Fruit fly (Drosophila melanogaster) whole organism, embryonic: ENCODE measurements around the gene CG43116.
A peak's percentile ranks its signal among the peaks of the same experiment; 100 is the strongest.

Experiments
- Awh ChIP-seq: fragments of 200-800 bp; sonication (Bioruptor generic); IDR thresholded peaks from 2 replicates; pipeline ENCODE4, ENCODE4 v1.3.6; 2022; ENCODE audit warnings: missing biosample characterization, missing genetic modification characterization
- Blimp-1 ChIP-seq: fragments of 200-800 bp; sonication (Bioruptor generic); optimal IDR thresholded peaks from 3 replicates; lab custom pipeline; 2018; ENCODE audit warnings: missing biosample characterization, missing genetic modification characterization, mild to moderate bottlenecking, moderate library complexity, missing genetic modification reagents
- C15 ChIP-seq: fragments of 200-800 bp; sonication (Bioruptor generic); IDR thresholded peaks from 3 replicates; pipeline ENCODE4 v1.3.6; 2022; ENCODE audit warnings: missing biosample characterization, missing genetic modification characterization
- CG10147 ChIP-seq: fragments of 200-800 bp; sonication (Bioruptor generic); optimal IDR thresholded peaks from 2 replicates; lab custom pipeline; 2019; ENCODE audit warnings: missing biosample characterization, mild to moderate bottlenecking, missing genetic modification characterization, moderate library complexity
- CG11247 ChIP-seq: fragments of 200-800 bp; sonication (Bioruptor generic); IDR thresholded peaks from 2 replicates; pipeline ENCODE4 v1.3.6; 2022; ENCODE audit warnings: missing biosample characterization, missing genetic modification characterization
- CG12155 ChIP-seq: fragments of 200-800 bp; sonication (Bioruptor generic); optimal IDR thresholded peaks from 3 replicates; lab custom pipeline; 2016; ENCODE audit warnings: missing biosample characterization, missing genetic modification characterization
- CG13296 ChIP-seq: fragments of 200-800 bp; sonication (Bioruptor generic); optimal IDR thresholded peaks from 3 replicates; lab custom pipeline; 2018; ENCODE audit warnings: missing biosample characterization, mild to moderate bottlenecking, missing genetic modification characterization
- CG14667 ChIP-seq: fragments of 200-800 bp; sonication (Bioruptor generic); IDR thresholded peaks from 2 replicates; pipeline ENCODE4 v1.3.6; 2022; ENCODE audit warnings: missing biosample characterization, missing genetic modification characterization
- CG1647 ChIP-seq: fragments of 200-800 bp; sonication (Bioruptor generic); optimal IDR thresholded peaks from 3 replicates; lab custom pipeline; 2016; ENCODE audit warnings: missing biosample characterization, missing genetic modification characterization
- CG17328 ChIP-seq: fragments of 200-800 bp; sonication (Bioruptor generic); IDR thresholded peaks from 2 replicates; pipeline ENCODE4 v1.3.6; 2022; ENCODE audit warnings: missing biosample characterization, missing genetic modification characterization
- CG17612 ChIP-seq: fragments of 200-800 bp; sonication (Bioruptor generic); IDR thresholded peaks from 2 replicates; pipeline ENCODE4 v1.3.6; 2022; ENCODE audit warnings: missing biosample characterization, missing genetic modification characterization
- CG33213 ChIP-seq: fragments of 200-800 bp; sonication (Bioruptor generic); optimal IDR thresholded peaks from 3 replicates; lab custom pipeline; 2016; ENCODE audit warnings: missing biosample characterization, missing genetic modification characterization
- CG3847 ChIP-seq: fragments of 200-800 bp; sonication (Bioruptor generic); IDR thresholded peaks from 2 replicates; pipeline ENCODE4 v1.3.6; 2022; ENCODE audit warnings: missing biosample characterization, missing genetic modification characterization
- CG5953 ChIP-seq: fragments of 200-800 bp; sonication (Bioruptor generic); IDR thresholded peaks from 2 replicates; pipeline ENCODE4 v1.3.6; 2022; ENCODE audit warnings: missing biosample characterization, missing genetic modification characterization
- CG6175 ChIP-seq: fragments of 200-800 bp; sonication (Bioruptor generic); IDR thresholded peaks from 3 replicates; pipeline ENCODE4 v1.3.6; 2022; ENCODE audit warnings: missing biosample characterization, missing genetic modification characterization
- CG6765 ChIP-seq: fragments of 200-800 bp; sonication (Bioruptor generic); optimal IDR thresholded peaks from 3 replicates; lab custom pipeline; 2017; ENCODE audit warnings: missing biosample characterization, mild to moderate bottlenecking, missing genetic modification characterization
- CG6813 ChIP-seq: fragments of 200-800 bp; sonication (Bioruptor generic); optimal IDR thresholded peaks from 2 replicates; lab custom pipeline; 2017; ENCODE audit warnings: missing biosample characterization, missing genetic modification characterization, mild to moderate bottlenecking, moderate library complexity, missing genetic modification reagents
- CG6854 ChIP-seq: fragments of 200-800 bp; sonication (Bioruptor generic); optimal IDR thresholded peaks from 3 replicates; lab custom pipeline; 2017; ENCODE audit warnings: missing biosample characterization, mild to moderate bottlenecking, missing genetic modification characterization
- CG7839 ChIP-seq: fragments of 200-800 bp; sonication (Bioruptor generic); optimal IDR thresholded peaks from 3 replicates; lab custom pipeline; 2018; ENCODE audit warnings: missing biosample characterization, mild to moderate bottlenecking, missing genetic modification characterization, moderate library complexity
- CG8359 ChIP-seq: fragments of 200-800 bp; sonication (Bioruptor generic); optimal IDR thresholded peaks from 2 replicates; lab custom pipeline; 2017; ENCODE audit warnings: missing biosample characterization, mild to moderate bottlenecking, missing genetic modification characterization, borderline replicate concordance
- Dbx ChIP-seq: fragments of 200-800 bp; sonication (Bioruptor generic); IDR thresholded peaks from 3 replicates; pipeline ENCODE4 v1.3.6; 2022; ENCODE audit warnings: missing biosample characterization, missing genetic modification characterization
- Dp ChIP-seq: fragments of 200-800 bp; sonication (Bioruptor generic); optimal IDR thresholded peaks from 2 replicates; lab custom pipeline; 2018; ENCODE audit warnings: missing biosample characterization, mild to moderate bottlenecking, missing genetic modification characterization, moderate library complexity
- Eip74EF ChIP-seq, 2 experiments: fragments of 200-800 bp in 1 of 2; fragments of >200 bp in 1 of 2; sonication (Bioruptor generic) in 1 of 2; optimal IDR thresholded peaks; 2 replicates each; lab custom pipeline; 2017 to 2019; ENCODE audit warnings: missing biosample characterization in 2 of 2, missing genetic modification characterization in 2 of 2, mild to moderate bottlenecking in 1 of 2, moderate library complexity in 1 of 2
- Hmr ChIP-seq: fragments of 200-800 bp; sonication (Bioruptor generic); optimal IDR thresholded peaks from 3 replicates; lab custom pipeline; 2017; ENCODE audit warnings: mild to moderate bottlenecking, missing biosample characterization, missing genetic modification reagents, missing genetic modification characterization
- Kr ChIP-seq: fragments of 200-800 bp; sonication (Bioruptor generic); optimal IDR thresholded peaks from 2 replicates; lab custom pipeline; 2017; ENCODE audit warnings: missing biosample characterization, mild to moderate bottlenecking, missing genetic modification characterization
- Lpt ChIP-seq: fragments of >200 bp; optimal IDR thresholded peaks from 2 replicates; lab custom pipeline; 2018; ENCODE audit warnings: missing biosample characterization, missing genetic modification characterization
- NC2β ChIP-seq: fragments of 200-800 bp; sonication (Bioruptor generic); optimal IDR thresholded peaks from 2 replicates; lab custom pipeline; 2016; ENCODE audit warnings: missing biosample characterization, missing genetic modification characterization
- Oli ChIP-seq: fragments of 200-800 bp; sonication (Bioruptor generic); optimal IDR thresholded peaks from 2 replicates; lab custom pipeline; 2018; ENCODE audit warnings: missing biosample characterization, mild to moderate bottlenecking, missing genetic modification characterization, moderate library complexity
- Stat92E ChIP-seq, 3 experiments: fragments of >200 bp in 2 of 3; fragments of 200-800 bp in 1 of 3; sonication (Bioruptor generic) in 1 of 3; optimal IDR thresholded peaks; 2 replicates each; lab custom pipeline; 2017 to 2019; ENCODE audit warnings: missing biosample characterization in 3 of 3, missing genetic modification characterization in 3 of 3, mild to moderate bottlenecking in 1 of 3, moderate library complexity in 1 of 3
- amos ChIP-seq: fragments of 200-800 bp; sonication (Bioruptor generic); IDR thresholded peaks from 2 replicates; pipeline ENCODE4 v1.3.6; 2022; ENCODE audit warnings: missing biosample characterization, missing genetic modification characterization; ENCODE audit not compliant: partially characterized antibody
- bowl ChIP-seq: fragments of 200-800 bp; sonication (Bioruptor generic); IDR thresholded peaks from 2 replicates; pipeline ENCODE4 v1.3.6; 2022; ENCODE audit warnings: missing biosample characterization, missing genetic modification characterization
- btn ChIP-seq: fragments of 200-800 bp; sonication (Bioruptor generic); optimal IDR thresholded peaks from 2 replicates; lab custom pipeline; 2016; ENCODE audit warnings: missing biosample characterization, missing genetic modification characterization
- cato ChIP-seq: fragments of 200-800 bp; sonication (Bioruptor generic); optimal IDR thresholded peaks from 2 replicates; lab custom pipeline; 2016; ENCODE audit warnings: missing biosample characterization, missing genetic modification characterization, borderline replicate concordance
- chn ChIP-seq: fragments of 200-800 bp; sonication (Bioruptor generic); optimal IDR thresholded peaks from 2 replicates; lab custom pipeline; 2016; ENCODE audit warnings: missing biosample characterization, missing genetic modification characterization
- croc ChIP-seq: fragments of 200-800 bp; sonication (Bioruptor generic); conservative IDR thresholded peaks from 3 replicates; pipeline ENCODE4 v1.3.6; 2022; ENCODE audit warnings: missing biosample characterization, missing genetic modification characterization
- cwo ChIP-seq: fragments of 200-800 bp; sonication (Bioruptor generic); optimal IDR thresholded peaks from 3 replicates; lab custom pipeline; 2017; ENCODE audit warnings: missing biosample characterization, missing genetic modification characterization, mild to moderate bottlenecking, moderate library complexity, missing genetic modification reagents
- fu2 ChIP-seq: fragments of 200-800 bp; sonication (Bioruptor generic); optimal IDR thresholded peaks from 2 replicates; lab custom pipeline; 2016; ENCODE audit warnings: missing biosample characterization, missing genetic modification characterization
- gro ChIP-seq: fragments of 200-800 bp; sonication (Bioruptor generic); optimal IDR thresholded peaks from 2 replicates; lab custom pipeline; 2016; ENCODE audit warnings: missing biosample characterization, missing genetic modification characterization
- hbn ChIP-seq: fragments of 200-800 bp; sonication (Bioruptor generic); IDR thresholded peaks from 2 replicates; pipeline ENCODE4 v1.3.6; 2022; ENCODE audit warnings: missing biosample characterization, missing genetic modification characterization; ENCODE audit not compliant: partially characterized antibody
- hkb ChIP-seq, 2 experiments: fragments of 200-800 bp in 1 of 2; fragments of >200 bp in 1 of 2; sonication (Bioruptor generic) in 1 of 2; IDR thresholded peaks in 1 of 2; optimal IDR thresholded peaks in 1 of 2; 2 replicates each; pipeline versions ENCODE4 v1.3.6 to Lab custom; 2017 to 2022; ENCODE audit warnings: missing biosample characterization in 1 of 2, missing genetic modification characterization in 1 of 2
- lov ChIP-seq, 2 experiments: fragments of 200-800 bp in 1 of 2; fragments of >200 bp in 1 of 2; sonication (Bioruptor generic) in 1 of 2; IDR thresholded peaks in 1 of 2; optimal IDR thresholded peaks in 1 of 2; 2 replicates in 1 of 2; 3 replicates in 1 of 2; pipeline versions ENCODE4 v1.3.6 to Lab custom; 2017 to 2022; ENCODE audit warnings: missing biosample characterization in 1 of 2, missing genetic modification characterization in 1 of 2
- luna ChIP-seq: fragments of 200-800 bp; sonication (Bioruptor generic); optimal IDR thresholded peaks from 2 replicates; lab custom pipeline; 2016; ENCODE audit warnings: missing biosample characterization, missing genetic modification characterization
- nom ChIP-seq: fragments of 200-800 bp; sonication (Bioruptor generic); optimal IDR thresholded peaks from 2 replicates; lab custom pipeline; 2017; ENCODE audit warnings: missing biosample characterization, missing genetic modification characterization, mild to moderate bottlenecking, moderate library complexity, missing genetic modification reagents
- onecut ChIP-seq: fragments of 200-800 bp; sonication (Bioruptor generic); IDR thresholded peaks from 2 replicates; pipeline ENCODE4 v1.3.6; 2022; ENCODE audit warnings: missing biosample characterization, missing genetic modification characterization
- phol ChIP-seq: fragments of 200-800 bp; sonication (Bioruptor generic); optimal IDR thresholded peaks from 3 replicates; lab custom pipeline; 2018; ENCODE audit warnings: missing biosample characterization, mild to moderate bottlenecking, missing genetic modification characterization, moderate library complexity
- sens-2 ChIP-seq: fragments of 200-800 bp; sonication (Bioruptor generic); IDR thresholded peaks from 2 replicates; pipeline ENCODE4 v1.3.6; 2022; ENCODE audit warnings: missing biosample characterization, missing genetic modification characterization
- sim ChIP-seq: fragments of 200-800 bp; sonication (Bioruptor generic); IDR thresholded peaks from 2 replicates; pipeline ENCODE4 v1.3.6; 2022; ENCODE audit warnings: missing biosample characterization, missing genetic modification characterization
- vvl ChIP-seq: fragments of 200-800 bp; sonication (Bioruptor generic); IDR thresholded peaks from 2 replicates; pipeline ENCODE4 v1.3.6; 2022; ENCODE audit warnings: missing biosample characterization, missing genetic modification characterization

The CG43116 gene

dm6 chr3R:26026631-26027274 is 30.0 kb upstream of the CG43116 start (continued):
- TF ChIP-seq vvl (GFP tag; lab: Robert Waterston, UW) = no peak
- TF ChIP-seq cwo (GFP tag; lab: Kevin White, UChicago) = peak; percentile 69
- TF ChIP-seq CG14667 (GFP tag; lab: Robert Waterston, UW) = no peak
- TF ChIP-seq chn = no peak
- TF ChIP-seq Dbx (GFP tag; lab: Robert Waterston, UW) = no peak
- TF ChIP-seq Stat92E (GFP tag; optimal IDR thresholded peaks at IDR 0.05; lab: Kevin White, UChicago) = peak in 1 of 3 experiments; percentile 57
- TF ChIP-seq Oli = no peak
- TF ChIP-seq CG17328 = 0 out of 2 replicates have a peak, but pooled peaks have one; percentile 5
- no peak for TF ChIP-seq fu2 (GFP tag; lab: Kevin White, UChicago)
- no peak for TF ChIP-seq Hmr (GFP tag; lab: Kevin White, UChicago)
- TF ChIP-seq cato = no peak
- TF ChIP-seq CG6813 (GFP tag; lab: Kevin White, UChicago) = no peak
- no peak for TF ChIP-seq CG7839 (tag; lab: Kevin White, UChicago)
- TF ChIP-seq CG17612 (GFP tag; lab: Robert Waterston, UW) = no peak
- TF ChIP-seq CG12155 = no peak
- no peak for TF ChIP-seq amos
- TF ChIP-seq bowl (GFP tag; lab: Robert Waterston, UW) = no peak
- no peak for TF ChIP-seq sens-2 (GFP tag; lab: Robert Waterston, UW)
- TF ChIP-seq CG6854 = no peak
- no peak for TF ChIP-seq C15
- no peak for TF ChIP-seq CG6765
- no peak for TF ChIP-seq CG6175 (GFP tag; lab: Robert Waterston, UW)
- TF ChIP-seq sim (GFP tag; lab: Robert Waterston, UW) = 0 out of 2 replicates have a peak, but pooled peaks have one; percentile 23
- no peak for TF ChIP-seq nom (GFP tag; lab: Kevin White, UChicago)
- TF ChIP-seq CG10147 (GFP tag; lab: Kevin White, UChicago) = no peak
- no peak for TF ChIP-seq luna (GFP tag; lab: Kevin White, UChicago)
- TF ChIP-seq CG33213 (GFP tag; lab: Kevin White, UChicago) = no peak
- TF ChIP-seq gro (GFP tag; lab: Kevin White, UChicago) = no peak
- no peak for TF ChIP-seq NC2β
- no peak for TF ChIP-seq Eip74EF (GFP tag; optimal IDR thresholded peaks at IDR 0.05; lab: Kevin White, UChicago)
- TF ChIP-seq CG8359 (GFP tag; lab: Kevin White, UChicago) = no peak
- no peak for TF ChIP-seq croc (GFP tag; lab: Robert Waterston, UW)
- no peak for TF ChIP-seq hkb (optimal IDR thresholded peaks at IDR 0.05; lab: Kevin White, UChicago)
- no peak for TF ChIP-seq hkb (GFP tag; IDR thresholded peaks at IDR 0.05; lab: Robert Waterston, UW)
- no peak for TF ChIP-seq btn (GFP tag; lab: Kevin White, UChicago)
- TF ChIP-seq lov (optimal IDR thresholded peaks at IDR 0.05; lab: Kevin White, UChicago) = no peak
- TF ChIP-seq lov (GFP tag; IDR thresholded peaks at IDR 0.05; lab: Robert Waterston, UW) = 0 out of 3 replicates have a peak, but pooled peaks have one; percentile 60
- no peak for TF ChIP-seq CG13296 (GFP tag; lab: Kevin White, UChicago)
- no peak for TF ChIP-seq CG3847
- TF ChIP-seq phol (tag; lab: Kevin White, UChicago) = no peak
- TF ChIP-seq Kr = peak; percentile 49
- 0 out of 2 replicates have a peak, but pooled peaks have one; percentile 45 for TF ChIP-seq Awh (GFP tag; lab: Robert Waterston, UW)
- no peak for TF ChIP-seq onecut (GFP tag; lab: Robert Waterston, UW)
- no peak for TF ChIP-seq Blimp-1 (GFP tag; lab: Kevin White, UChicago)
- TF ChIP-seq CG11247 (GFP tag; lab: Robert Waterston, UW) = no peak
- no peak for TF ChIP-seq Lpt (GFP tag; lab: Kevin White, UChicago)
- no peak for TF ChIP-seq hbn (GFP tag; lab: Robert Waterston, UW)
- no peak for TF ChIP-seq Dp
- no peak for TF ChIP-seq CG1647 (GFP tag; lab: Kevin White, UChicago)
- no peak for TF ChIP-seq CG5953 (GFP tag; lab: Robert Waterston, UW)
